Fruit fly (Drosophila melanogaster) whole organism, embryonic: ENCODE measurements around the gene AIMP2.

Source experiments
- ATbp ChIP-seq: fragments of 200-800 bp; sonication (Bioruptor generic); optimal IDR thresholded peaks from 2 replicates; lab custom pipeline; 2017; ENCODE audit warnings: missing biosample characterization, mild to moderate bottlenecking, missing genetic modification characterization, missing genetic modification reagents
- Awh ChIP-seq: fragments of 200-800 bp; sonication (Bioruptor generic); IDR thresholded peaks from 2 replicates; pipeline ENCODE4, ENCODE4 v1.3.6; 2022; ENCODE audit warnings: missing biosample characterization, missing genetic modification characterization
- CG10565 ChIP-seq: fragments of 200-800 bp; sonication (Bioruptor generic); optimal IDR thresholded peaks from 3 replicates; lab custom pipeline; 2016; ENCODE audit warnings: missing biosample characterization, mild to moderate bottlenecking, missing genetic modification characterization
- CG12744 ChIP-seq: fragments of 200-800 bp; sonication (Bioruptor generic); optimal IDR thresholded peaks from 2 replicates; lab custom pipeline; 2016; ENCODE audit warnings: missing biosample characterization, missing genetic modification characterization
- CG13894 ChIP-seq: fragments of 200-800 bp; sonication (Bioruptor generic); optimal IDR thresholded peaks from 3 replicates; lab custom pipeline; 2018; ENCODE audit warnings: missing biosample characterization, mild to moderate bottlenecking, missing genetic modification characterization, moderate library complexity
- CG14441 ChIP-seq: fragments of 200-800 bp; sonication (Bioruptor generic); IDR thresholded peaks from 2 replicates; pipeline ENCODE4 v1.3.6; 2022; ENCODE audit warnings: missing biosample characterization, missing genetic modification characterization
- CG16813 ChIP-seq: fragments of 200-800 bp; sonication (Bioruptor generic); IDR thresholded peaks from 3 replicates; pipeline ENCODE4 v1.3.6; 2022; ENCODE audit warnings: missing biosample characterization, missing genetic modification characterization; ENCODE audit not compliant: partially characterized antibody
- CG17186 ChIP-seq: fragments of 200-800 bp; sonication (Bioruptor generic); optimal IDR thresholded peaks from 3 replicates; lab custom pipeline; 2017; ENCODE audit warnings: missing biosample characterization, missing genetic modification reagents, missing genetic modification characterization
- CG17568 ChIP-seq: fragments of 200-800 bp; sonication (Bioruptor generic); optimal IDR thresholded peaks from 2 replicates; lab custom pipeline; 2018; ENCODE audit warnings: missing biosample characterization, mild to moderate bottlenecking, missing genetic modification characterization, moderate library complexity
- CG3163 ChIP-seq: fragments of 200-800 bp; sonication (Bioruptor generic); optimal IDR thresholded peaks from 3 replicates; lab custom pipeline; 2016; ENCODE audit warnings: missing biosample characterization, missing genetic modification characterization
- CG32767 ChIP-seq: fragments of 200-800 bp; sonication (Bioruptor generic); IDR thresholded peaks from 2 replicates; pipeline ENCODE4 v1.3.6; 2022; ENCODE audit warnings: missing biosample characterization, missing genetic modification characterization
- CG34422 ChIP-seq: fragments of 200-800 bp; sonication (Bioruptor generic); IDR thresholded peaks from 3 replicates; pipeline ENCODE4 v1.3.6; 2022; ENCODE audit warnings: missing biosample characterization, missing genetic modification characterization
- CG6254 ChIP-seq: fragments of 200-800 bp; sonication (Bioruptor generic); optimal IDR thresholded peaks from 3 replicates; lab custom pipeline; 2017; ENCODE audit warnings: mild to moderate bottlenecking, missing biosample characterization, missing genetic modification reagents, missing genetic modification characterization
- CG6272 ChIP-seq: fragments of 200-800 bp; sonication (Bioruptor generic); IDR thresholded peaks from 2 replicates; pipeline ENCODE4 v1.3.6; 2022; ENCODE audit warnings: missing biosample characterization, missing genetic modification characterization
- CG7556 ChIP-seq: fragments of 200-800 bp; sonication (Bioruptor generic); optimal IDR thresholded peaks from 2 replicates; lab custom pipeline; 2017; ENCODE audit warnings: missing biosample characterization, mild to moderate bottlenecking, missing genetic modification characterization
- CG7928 ChIP-seq: fragments of 200-800 bp; sonication (Bioruptor generic); optimal IDR thresholded peaks from 2 replicates; lab custom pipeline; 2017; ENCODE audit warnings: missing biosample characterization, mild to moderate bottlenecking, missing genetic modification characterization
- CG8290 ChIP-seq, 3 experiments: fragments of 200-800 bp; sonication (Bioruptor generic); optimal IDR thresholded peaks; 2 replicates each; lab custom pipeline; 2016 to 2019; ENCODE audit warnings: missing biosample characterization in 3 of 3, missing genetic modification characterization in 3 of 3, mild to moderate bottlenecking in 2 of 3, moderate library complexity in 1 of 3
- CG8765 ChIP-seq: fragments of 200-800 bp; sonication (Bioruptor generic); IDR thresholded peaks from 2 replicates; pipeline ENCODE4 v1.3.6; 2022; ENCODE audit warnings: missing biosample characterization, missing genetic modification characterization
- CrebB ChIP-seq: fragments of 200-800 bp; sonication (Bioruptor generic); optimal IDR thresholded peaks from 3 replicates; lab custom pipeline; 2018; ENCODE audit warnings: missing biosample characterization, mild to moderate bottlenecking, missing genetic modification characterization
- Dll ChIP-seq: fragments of 200-800 bp; sonication (Bioruptor generic); IDR thresholded peaks from 4 replicates; pipeline ENCODE4 v1.3.6; 2022; ENCODE audit warnings: missing biosample characterization, missing genetic modification characterization; ENCODE audit not compliant: partially characterized antibody
- Dref ChIP-seq: fragments of 200-800 bp; sonication (Bioruptor generic); IDR thresholded peaks from 2 replicates; pipeline ENCODE4 v1.3.6; 2022; ENCODE audit warnings: missing biosample characterization, missing genetic modification characterization
- Elba2 ChIP-seq: fragments of 200-800 bp; sonication (Bioruptor generic); optimal IDR thresholded peaks from 3 replicates; lab custom pipeline; 2016; ENCODE audit warnings: missing biosample characterization, missing genetic modification characterization
- Fer3 ChIP-seq: fragments of 200-800 bp; sonication (Bioruptor generic); optimal IDR thresholded peaks from 2 replicates; lab custom pipeline; 2018; ENCODE audit warnings: missing biosample characterization, mild to moderate bottlenecking, missing genetic modification characterization, moderate library complexity
- HHEX ChIP-seq: fragments of 200-800 bp; sonication (Bioruptor generic); optimal IDR thresholded peaks from 3 replicates; lab custom pipeline; 2017; ENCODE audit warnings: missing biosample characterization, mild to moderate bottlenecking, missing genetic modification characterization, missing genetic modification reagents
- MTF-1 ChIP-seq: fragments of 200-800 bp; sonication (Bioruptor generic); optimal IDR thresholded peaks from 2 replicates; lab custom pipeline; 2018; ENCODE audit warnings: missing biosample characterization, mild to moderate bottlenecking, missing genetic modification characterization, borderline replicate concordance
- Max ChIP-seq: fragments of 200-800 bp; sonication (Bioruptor generic); optimal IDR thresholded peaks from 2 replicates; lab custom pipeline; 2016; ENCODE audit warnings: missing biosample characterization, mild to moderate bottlenecking, missing genetic modification characterization
- Med ChIP-seq: fragments of 200-800 bp; sonication (Bioruptor generic); peaks from one replicate; lab custom pipeline; 2016; ENCODE audit warnings: missing biosample characterization, missing genetic modification characterization, mild to moderate bottlenecking, inconsistent platforms, moderate library complexity
- Myb ChIP-seq: fragments of 200-800 bp; sonication (Bioruptor generic); optimal IDR thresholded peaks from 2 replicates; lab custom pipeline; 2016; ENCODE audit warnings: missing biosample characterization, missing genetic modification characterization
- ab ChIP-seq: fragments of 200-800 bp; sonication (Bioruptor generic); optimal IDR thresholded peaks from 2 replicates; lab custom pipeline; 2016; ENCODE audit warnings: missing biosample characterization, missing genetic modification characterization
- aop ChIP-seq: fragments of 200-800 bp; sonication (Bioruptor generic); IDR thresholded peaks from 2 replicates; pipeline ENCODE4 v1.3.6; 2022; ENCODE audit warnings: missing biosample characterization, missing genetic modification characterization
- ap ChIP-seq: fragments of 200-800 bp; sonication (Bioruptor generic); IDR thresholded peaks from 2 replicates; pipeline ENCODE4 v1.3.6; 2022; ENCODE audit warnings: missing biosample characterization, missing genetic modification characterization
- ato ChIP-seq: fragments of 200-800 bp; sonication (Bioruptor generic); IDR thresholded peaks from 2 replicates; pipeline ENCODE4 v1.3.6; 2022; ENCODE audit warnings: missing biosample characterization, missing genetic modification characterization; ENCODE audit not compliant: partially characterized antibody
- chn ChIP-seq: fragments of 200-800 bp; sonication (Bioruptor generic); optimal IDR thresholded peaks from 2 replicates; lab custom pipeline; 2016; ENCODE audit warnings: missing biosample characterization, missing genetic modification characterization
- crol ChIP-seq: fragments of 200-800 bp; sonication (Bioruptor generic); IDR thresholded peaks from 2 replicates; pipeline ENCODE4 v1.3.6; 2022; ENCODE audit warnings: missing biosample characterization, missing genetic modification characterization
- fd64A ChIP-seq: fragments of 200-800 bp; sonication (Bioruptor generic); optimal IDR thresholded peaks from 3 replicates; lab custom pipeline; 2018; ENCODE audit warnings: missing biosample characterization, mild to moderate bottlenecking, missing genetic modification characterization
- gt ChIP-seq: fragments of 200-800 bp; sonication (Bioruptor generic); IDR thresholded peaks from 2 replicates; pipeline ENCODE4 v1.3.6; 2022; ENCODE audit warnings: missing biosample characterization, missing genetic modification characterization
- hth ChIP-seq: fragments of >200 bp; optimal IDR thresholded peaks from 2 replicates; lab custom pipeline; 2017; ENCODE audit warnings: inconsistent platforms
- jumu ChIP-seq: fragments of 200-800 bp; sonication (Bioruptor generic); optimal IDR thresholded peaks from 3 replicates; lab custom pipeline; 2016; ENCODE audit warnings: missing biosample characterization, missing genetic modification characterization
- lbe ChIP-seq: fragments of 200-800 bp; sonication (Bioruptor generic); optimal IDR thresholded peaks from 2 replicates; lab custom pipeline; 2016; ENCODE audit warnings: missing biosample characterization, mild to moderate bottlenecking, missing genetic modification characterization
- lilli ChIP-seq: fragments of 200-800 bp; sonication (Bioruptor generic); optimal IDR thresholded peaks from 3 replicates; lab custom pipeline; 2016; ENCODE audit warnings: missing biosample characterization, missing genetic modification characterization
- luna ChIP-seq: fragments of 200-800 bp; sonication (Bioruptor generic); optimal IDR thresholded peaks from 2 replicates; lab custom pipeline; 2016; ENCODE audit warnings: missing biosample characterization, missing genetic modification characterization
- mirr ChIP-seq: fragments of 200-800 bp; sonication (Bioruptor generic); optimal IDR thresholded peaks from 3 replicates; lab custom pipeline; 2018; ENCODE audit warnings: missing biosample characterization, mild to moderate bottlenecking, missing genetic modification characterization
- ro ChIP-seq: fragments of 200-800 bp; sonication (Bioruptor generic); IDR thresholded peaks from 2 replicates; pipeline ENCODE4 v1.3.6; 2022; ENCODE audit warnings: missing biosample characterization, missing genetic modification characterization
- scrt ChIP-seq: fragments of 200-800 bp; sonication (Bioruptor generic); optimal IDR thresholded peaks from 2 replicates; lab custom pipeline; 2018; ENCODE audit warnings: missing biosample characterization, mild to moderate bottlenecking, missing genetic modification characterization, moderate library complexity
- shn ChIP-seq: fragments of 200-800 bp; sonication (Bioruptor generic); optimal IDR thresholded peaks from 3 replicates; lab custom pipeline; 2016; ENCODE audit warnings: missing biosample characterization, missing genetic modification characterization
- stc ChIP-seq: fragments of 200-800 bp; sonication (Bioruptor generic); IDR thresholded peaks from 2 replicates; pipeline ENCODE4 v1.3.6; 2022; ENCODE audit warnings: missing biosample characterization, missing genetic modification characterization
- twi ChIP-seq: fragments of 200-800 bp; optimal IDR thresholded peaks from 2 replicates; lab custom pipeline; 2019; ENCODE audit warnings: missing biosample characterization, mild to moderate bottlenecking, missing genetic modification characterization, moderate library complexity
- tx ChIP-seq: fragments of 200-800 bp; sonication (Bioruptor generic); optimal IDR thresholded peaks from 2 replicates; lab custom pipeline; 2016; ENCODE audit warnings: missing biosample characterization, missing genetic modification characterization

Gene AIMP2

DNA sequence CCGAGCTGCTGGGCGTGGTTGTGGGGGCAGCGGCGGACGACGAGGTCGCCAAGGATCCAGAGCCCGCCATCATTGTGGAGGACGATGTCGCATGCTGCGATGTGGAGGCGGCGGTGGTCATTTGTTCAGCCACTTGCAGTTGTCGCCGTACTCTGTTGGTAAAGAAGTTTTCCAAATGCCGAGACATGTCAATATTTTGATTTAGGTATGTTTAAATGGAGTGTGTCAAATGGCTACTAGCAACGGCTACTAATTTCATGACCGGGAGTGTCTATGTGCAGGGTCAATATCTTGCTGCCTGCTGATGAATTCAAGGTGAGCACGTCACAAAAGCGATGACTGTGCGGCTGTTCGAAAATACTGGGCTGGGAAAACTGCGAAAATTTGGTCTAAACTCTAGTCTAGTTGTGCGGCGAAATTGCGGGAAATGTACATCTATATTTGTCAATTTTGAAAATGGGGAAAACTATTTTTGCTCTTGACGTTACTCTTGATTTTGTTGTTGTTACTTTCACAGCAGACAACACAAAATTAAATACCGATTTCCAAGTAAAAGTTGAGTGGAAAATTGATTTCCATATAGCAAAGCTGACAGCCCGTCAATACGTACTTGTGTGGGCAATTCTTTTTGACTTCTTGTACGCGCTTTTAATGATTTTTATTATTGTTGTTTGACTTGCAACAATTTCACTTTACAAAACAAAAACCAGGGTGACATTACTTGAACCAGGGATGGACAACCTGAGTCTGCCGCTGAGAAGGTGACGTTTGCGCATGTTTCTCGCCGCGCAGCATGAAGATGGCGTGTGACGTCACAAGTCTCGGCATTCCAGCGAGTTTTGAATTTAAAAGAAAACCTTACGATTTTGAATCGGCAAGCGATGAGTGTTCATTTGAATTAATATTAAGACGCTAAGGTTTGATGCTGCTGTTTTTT lies 4.3 kb downstream of the AIMP2 start, which contains the start of gene CG7656 (continued):
- TF ChIP-seq Med (GFP tag; lab: Kevin White, UChicago) (peak; percentile 98), CrebB (peak; percentile 9), CG16813 (no peak), CG14441 (peak; percentile 71), chn (GFP tag; lab: Kevin White, UChicago) (peak; percentile 83), twi (no peak), lilli (GFP tag; lab: Kevin White, UChicago) (peak; percentile 86), Dref (GFP tag; lab: Robert Waterston, UW) (no peak), Elba2 (GFP tag; lab: Kevin White, UChicago) (no peak), stc (peak; percentile 45), CG3163 (GFP tag; lab: Kevin White, UChicago) (peak; percentile 48), ro (GFP tag; lab: Robert Waterston, UW) (no peak), jumu (GFP tag; lab: Kevin White, UChicago) (peak; percentile 78), tx (GFP tag; lab: Kevin White, UChicago) (peak; percentile 67), Max (GFP tag; lab: Kevin White, UChicago) (peak; percentile 43), CG8765 (peak; percentile 23; the same call in 1 of the 2 replicates), Fer3 (tag; lab: Kevin White, UChicago) (peak; percentile 37), CG17186 (GFP tag; lab: Kevin White, UChicago) (peak; percentile 86), CG32767 (0 out of 2 replicates have a peak, but pooled peaks have one; percentile 50), CG12744 (GFP tag; lab: Kevin White, UChicago) (peak; percentile 58), scrt (GFP tag; lab: Kevin White, UChicago) (no peak), CG34422 (GFP tag; lab: Robert Waterston, UW) (peak; percentile 58; the same call in 2 of the 3 replicates), crol (GFP tag; lab: Robert Waterston, UW) (no peak), CG10565 (GFP tag; lab: Kevin White, UChicago) (no peak), HHEX (GFP tag; lab: Kevin White, UChicago) (no peak), CG17568 (GFP tag; lab: Kevin White, UChicago) (no peak), lbe (GFP tag; lab: Kevin White, UChicago) (peak; percentile 54), CG6272 (GFP tag; lab: Robert Waterston, UW) (peak; percentile 47; the same call in 1 of the 2 replicates), CG8290 (GFP tag; optimal IDR thresholded peaks at IDR 0.05; lab: Kevin White, UChicago) (peak; percentile 47), CG8290 (tag; optimal IDR thresholded peaks at IDR 0.05; lab: Kevin White, UChicago) (peak; percentile 43 to 95), ATbp (GFP tag; lab: Kevin White, UChicago) (peak; percentile 43), ap (GFP tag; lab: Robert Waterston, UW) (peak; percentile 26; the same call in 1 of the 2 replicates), mirr (peak; percentile 35), Awh (GFP tag; lab: Robert Waterston, UW) (peak; percentile 74), Dll (GFP tag; lab: Robert Waterston, UW) (0 out of 4 replicates have a peak, but pooled peaks have one; percentile 17), gt (GFP tag; lab: Robert Waterston, UW) (no peak; the same call in 1 of the 2 replicates), Myb (GFP tag; lab: Kevin White, UChicago) (peak; percentile 49), hth (lab: Kevin White, UChicago) (no peak), aop (GFP tag; lab: Robert Waterston, UW) (peak; percentile 54; the same call in 1 of the 2 replicates), shn (GFP tag; lab: Kevin White, UChicago) (peak; percentile 75), fd64A (GFP tag; lab: Kevin White, UChicago) (no peak), CG13894 (tag; lab: Kevin White, UChicago) (peak; percentile 25), CG7928 (GFP tag; lab: Kevin White, UChicago) (peak; percentile 100), luna (GFP tag; lab: Kevin White, UChicago) (peak; percentile 63), MTF-1 (peak; percentile 37), CG7556 (GFP tag; lab: Kevin White, UChicago) (no peak), CG6254 (no peak), ab (peak; percentile 60), ato (no peak)
